Fruit fly (Drosophila melanogaster) whole organism, pupa: ENCODE measurements around the gene eIF4A.

Experiments used
- CG10348 ChIP-seq: fragments of 200-800 bp; sonication (Bioruptor generic); IDR thresholded peaks from 2 replicates; pipeline ENCODE4 v1.3.6; 2022; ENCODE audit warnings: missing biosample characterization, missing genetic modification characterization
- CG12605 ChIP-seq: fragments of 200-800 bp; sonication (Bioruptor generic); IDR thresholded peaks from 2 replicates; pipeline ENCODE4 v1.3.6; 2022; ENCODE audit warnings: missing biosample characterization, missing genetic modification characterization
- CG13204 ChIP-seq: fragments of 200-800 bp; sonication (Bioruptor generic); optimal IDR thresholded peaks from 2 replicates; lab custom pipeline; 2018; ENCODE audit warnings: missing biosample characterization, mild to moderate bottlenecking, missing genetic modification characterization, moderate library complexity
- CG14655 ChIP-seq: fragments of 200-800 bp; sonication (Bioruptor generic); optimal IDR thresholded peaks from 3 replicates; lab custom pipeline; 2017; ENCODE audit warnings: mild to moderate bottlenecking, missing biosample characterization, missing genetic modification reagents, missing genetic modification characterization
- CG15710 ChIP-seq: fragments of 200-800 bp; sonication (Bioruptor generic); optimal IDR thresholded peaks from 2 replicates; lab custom pipeline; 2018; ENCODE audit warnings: missing biosample characterization, mild to moderate bottlenecking, missing genetic modification characterization, moderate library complexity
- CG17806 ChIP-seq: fragments of 200-800 bp; sonication (Bioruptor generic); optimal IDR thresholded peaks from 2 replicates; lab custom pipeline; 2018; ENCODE audit warnings: missing biosample characterization, mild to moderate bottlenecking, missing genetic modification characterization, moderate library complexity
- CG32121 ChIP-seq: fragments of 200-800 bp; sonication (Bioruptor generic); IDR thresholded peaks from 2 replicates; pipeline ENCODE4 v1.3.6; 2022; ENCODE audit warnings: missing biosample characterization, missing genetic modification characterization
- CG34367 ChIP-seq: fragments of 200-800 bp; sonication (Bioruptor generic); optimal IDR thresholded peaks from 2 replicates; lab custom pipeline; 2018; ENCODE audit warnings: missing biosample characterization, mild to moderate bottlenecking, missing genetic modification characterization
- CG4496 ChIP-seq: fragments of 200-800 bp; sonication (Bioruptor generic); IDR thresholded peaks from 3 replicates; pipeline ENCODE4 v1.3.6; 2022; ENCODE audit warnings: missing biosample characterization, missing genetic modification characterization
- CG8159 ChIP-seq: fragments of 200-800 bp; sonication (Bioruptor generic); optimal IDR thresholded peaks from 3 replicates; lab custom pipeline; 2018; ENCODE audit warnings: missing biosample characterization, mild to moderate bottlenecking, missing genetic modification characterization, moderate library complexity
- CG8301 ChIP-seq: fragments of 200-800 bp; sonication (Bioruptor generic); optimal IDR thresholded peaks from 2 replicates; lab custom pipeline; 2018; ENCODE audit warnings: missing biosample characterization, mild to moderate bottlenecking, missing genetic modification characterization
- CG9948 ChIP-seq: fragments of 200-800 bp; sonication (Bioruptor generic); optimal IDR thresholded peaks from 2 replicates; lab custom pipeline; 2018; ENCODE audit warnings: missing biosample characterization, mild to moderate bottlenecking, missing genetic modification characterization, moderate library complexity
- D1 ChIP-seq: fragments of 200-800 bp; sonication (Bioruptor generic); optimal IDR thresholded peaks from 2 replicates; lab custom pipeline; 2018; ENCODE audit warnings: missing biosample characterization, mild to moderate bottlenecking, missing genetic modification characterization, moderate library complexity
- EcR ChIP-seq: fragments of 200-800 bp; sonication (Bioruptor generic); optimal IDR thresholded peaks from 3 replicates; lab custom pipeline; 2019; ENCODE audit warnings: missing biosample characterization, missing genetic modification characterization, mild to moderate bottlenecking, moderate library complexity, missing genetic modification reagents
- Ets98B ChIP-seq: fragments of 200-800 bp; sonication (Bioruptor generic); IDR thresholded peaks from 2 replicates; pipeline ENCODE4 v1.3.6; 2022; ENCODE audit warnings: missing biosample characterization, missing genetic modification characterization
- Pif1A ChIP-seq: fragments of 200-800 bp; sonication (Bioruptor generic); optimal IDR thresholded peaks from 3 replicates; lab custom pipeline; 2016; ENCODE audit warnings: missing biosample characterization, missing genetic modification characterization
- Pif1B ChIP-seq: fragments of 200-800 bp; sonication (Bioruptor generic); optimal IDR thresholded peaks from 3 replicates; lab custom pipeline; 2016; ENCODE audit warnings: missing biosample characterization, missing genetic modification characterization
- Snoo ChIP-seq: fragments of 200-800 bp; sonication (Bioruptor generic); optimal IDR thresholded peaks from 3 replicates; lab custom pipeline; 2017; ENCODE audit warnings: missing biosample characterization, mild to moderate bottlenecking, missing genetic modification characterization, inconsistent platforms
- fd96Ca ChIP-seq: fragments of 200-800 bp; sonication (Bioruptor generic); IDR thresholded peaks from 3 replicates; pipeline ENCODE4 v1.3.6; 2022; ENCODE audit warnings: missing biosample characterization, missing genetic modification characterization
- gl ChIP-seq: fragments of 200-800 bp; sonication (Bioruptor generic); optimal IDR thresholded peaks from 2 replicates; lab custom pipeline; 2018; ENCODE audit warnings: missing biosample characterization, mild to moderate bottlenecking, missing genetic modification characterization
- rn ChIP-seq: fragments of 200-800 bp; sonication (Bioruptor generic); IDR thresholded peaks from 2 replicates; pipeline ENCODE4 v1.3.6; 2022; ENCODE audit warnings: missing biosample characterization, missing genetic modification characterization

Gene eIF4A

DNA sequence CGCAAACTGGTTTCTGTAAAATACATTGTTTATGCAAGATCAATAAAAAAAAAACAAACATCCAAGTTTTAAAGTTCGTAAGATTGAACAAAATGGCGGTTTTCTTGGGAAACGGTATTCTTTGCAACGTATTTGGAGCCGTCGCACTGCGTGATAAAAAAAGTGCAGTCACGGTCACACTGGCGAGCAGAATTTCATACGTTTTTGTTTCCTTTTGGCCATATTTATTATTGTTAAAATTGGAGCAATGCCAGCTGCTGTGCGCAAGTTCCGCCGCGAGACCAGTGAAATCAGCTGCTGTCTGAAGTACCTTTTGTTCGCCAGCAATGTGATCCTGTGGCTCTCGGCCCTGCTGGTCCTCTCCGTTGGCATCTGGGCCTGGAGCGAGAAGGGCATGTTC is 18.5 kb downstream of the eIF4A start, which contains the start of gene Tsp26A:
Tsp26A (plus strand) TSS at position 164 of the 400 bp plus-strand sequence.
- TF ChIP-seq CG4496 (GFP tag; lab: Robert Waterston, UW) (no peak), CG13204 (no peak), gl (tag; lab: Kevin White, UChicago) (no peak), CG8301 (tag; lab: Kevin White, UChicago) (no peak), Pif1B (GFP tag; lab: Kevin White, UChicago) (no peak), Ets98B (GFP tag; lab: Robert Waterston, UW) (no peak), D1 (tag; lab: Kevin White, UChicago) (no peak), CG34367 (tag; lab: Kevin White, UChicago) (no peak), CG17806 (no peak), CG8159 (tag; lab: Kevin White, UChicago) (no peak), fd96Ca (GFP tag; lab: Robert Waterston, UW) (no peak), CG9948 (no peak), CG15710 (tag; lab: Kevin White, UChicago) (no peak), Snoo (no peak), CG14655 (GFP tag; lab: Kevin White, UChicago) (no peak), CG12605 (no peak)

DNA sequence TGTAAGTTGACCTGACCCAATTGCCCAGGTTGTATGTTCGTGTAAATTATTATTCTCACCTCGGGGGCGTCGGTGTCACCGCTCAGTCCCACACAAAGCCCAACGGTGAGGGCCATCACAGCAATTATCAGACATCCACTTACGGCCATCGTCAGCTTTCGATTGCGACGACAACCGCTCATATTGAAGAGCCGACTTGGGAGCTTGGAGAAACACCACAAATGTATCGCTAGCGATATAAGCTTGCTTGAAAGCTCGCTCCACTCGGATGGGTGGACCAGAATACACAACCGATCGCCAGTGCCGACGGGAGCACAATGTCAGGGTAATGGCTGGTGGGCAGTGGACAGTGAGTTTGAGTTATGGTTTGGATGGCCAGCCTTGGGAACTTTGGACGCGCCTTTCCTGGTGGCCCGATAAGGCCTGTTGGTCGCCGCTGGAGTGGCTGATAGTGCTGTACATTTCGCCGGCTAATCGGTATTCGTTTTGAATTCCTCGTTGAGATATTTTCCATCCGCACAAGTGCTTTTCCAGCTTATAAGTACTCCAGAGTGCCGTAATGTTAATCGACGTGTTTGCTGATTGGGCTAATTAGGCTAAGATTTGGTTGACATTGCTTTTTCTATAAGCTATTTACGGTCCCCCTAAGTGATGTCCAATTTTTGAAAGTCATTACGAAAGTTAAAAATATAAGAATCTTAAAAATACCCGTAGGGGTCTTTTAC is 25.1 kb downstream of the eIF4A start, which contains the start of gene Gal:
Gal (minus strand) TSS at position 320 of the 725 bp plus-strand sequence.
- no peak for TF ChIP-seq CG13204
- peak; percentile 64 for TF ChIP-seq CG8159 (tag; lab: Kevin White, UChicago)
- no peak for TF ChIP-seq Snoo
- no peak for TF ChIP-seq CG34367 (tag; lab: Kevin White, UChicago)
- TF ChIP-seq Ets98B (GFP tag; lab: Robert Waterston, UW) = peak; percentile 9; the same call in 1 of the 2 replicates
- TF ChIP-seq fd96Ca (GFP tag; lab: Robert Waterston, UW) = 0 out of 3 replicates have a peak, but pooled peaks have one; percentile 31

DNA sequence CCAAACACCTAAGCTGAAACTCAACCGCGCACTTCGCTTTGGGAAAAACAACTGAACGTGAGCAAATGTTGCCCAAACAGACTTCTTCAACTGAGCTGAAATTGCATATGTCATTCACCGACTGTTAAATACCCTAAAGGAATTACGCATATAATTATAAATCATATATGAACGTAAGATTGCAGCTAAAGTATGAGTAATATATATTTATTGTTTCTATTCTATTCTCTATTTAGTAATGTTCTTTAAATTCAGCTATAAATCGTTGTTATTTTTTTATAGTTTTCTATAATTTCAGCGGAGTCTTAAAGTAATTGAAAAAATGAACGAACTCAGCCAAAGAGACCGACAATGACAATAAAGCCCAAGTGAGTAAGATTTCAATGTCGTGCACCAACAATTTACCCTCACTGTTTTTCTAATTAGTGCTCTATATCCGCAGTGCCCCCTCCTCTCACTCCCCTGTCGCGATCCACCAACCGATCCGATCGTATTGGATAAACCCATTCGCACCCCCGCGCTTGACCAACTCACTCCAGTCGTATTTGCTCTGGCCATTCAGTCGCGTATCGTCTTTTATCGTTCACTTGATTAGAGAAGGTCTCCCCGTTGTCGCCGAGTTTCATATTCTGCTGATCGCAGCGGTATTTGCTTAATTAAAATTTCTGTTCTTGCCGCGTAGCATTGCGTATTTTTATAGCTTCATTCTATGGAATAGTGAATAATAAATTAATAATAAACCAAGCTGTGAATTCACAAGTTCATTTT is 30.9 kb downstream of the eIF4A start, which contains the start of gene CG9098:
CG9098 (minus strand) TSS at position 36 of the 768 bp plus-strand sequence.
- no peak for TF ChIP-seq CG9948
- TF ChIP-seq Pif1B (GFP tag; lab: Kevin White, UChicago) = no peak
- no peak for TF ChIP-seq CG12605
- TF ChIP-seq, all 21 proteins: peak for 0

DNA sequence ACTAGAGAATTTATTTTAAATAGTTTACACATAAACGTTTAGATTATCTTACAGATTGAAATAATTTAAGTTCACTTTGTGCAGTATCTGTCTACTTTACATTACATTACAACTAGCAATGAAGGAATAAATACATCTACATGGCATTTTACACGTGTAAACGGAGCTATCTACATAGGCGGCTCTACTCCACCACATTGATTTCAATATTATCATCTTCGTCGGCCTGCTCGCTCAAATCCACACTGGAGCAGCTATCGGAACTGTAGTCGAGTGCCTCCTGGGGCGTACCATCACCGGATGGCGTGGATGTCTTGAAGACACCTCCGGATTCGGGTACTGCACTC is 31.5 kb downstream of the eIF4A start:
- TF ChIP-seq gl (tag; lab: Kevin White, UChicago) = no peak
- TF ChIP-seq CG32121 (GFP tag; lab: Robert Waterston, UW) = no peak
- TF ChIP-seq CG15710 (tag; lab: Kevin White, UChicago) = no peak
- no peak for TF ChIP-seq Pif1B (GFP tag; lab: Kevin White, UChicago)
- no peak for TF ChIP-seq EcR (GFP tag; lab: Kevin White, UChicago)
- TF ChIP-seq CG14655 (GFP tag; lab: Kevin White, UChicago) = no peak
- TF ChIP-seq D1 (tag; lab: Kevin White, UChicago) = no peak
- TF ChIP-seq CG8159 (tag; lab: Kevin White, UChicago) = no peak
- TF ChIP-seq CG17806 = no peak
- no peak for TF ChIP-seq fd96Ca (GFP tag; lab: Robert Waterston, UW)
- TF ChIP-seq CG10348 = no peak
- TF ChIP-seq CG4496 (GFP tag; lab: Robert Waterston, UW) = no peak
- TF ChIP-seq Pif1A = no peak
- no peak for TF ChIP-seq CG12605
- no peak for TF ChIP-seq Snoo
- TF ChIP-seq rn = no peak
- TF ChIP-seq Ets98B (GFP tag; lab: Robert Waterston, UW) = no peak
- no peak for TF ChIP-seq CG13204

DNA sequence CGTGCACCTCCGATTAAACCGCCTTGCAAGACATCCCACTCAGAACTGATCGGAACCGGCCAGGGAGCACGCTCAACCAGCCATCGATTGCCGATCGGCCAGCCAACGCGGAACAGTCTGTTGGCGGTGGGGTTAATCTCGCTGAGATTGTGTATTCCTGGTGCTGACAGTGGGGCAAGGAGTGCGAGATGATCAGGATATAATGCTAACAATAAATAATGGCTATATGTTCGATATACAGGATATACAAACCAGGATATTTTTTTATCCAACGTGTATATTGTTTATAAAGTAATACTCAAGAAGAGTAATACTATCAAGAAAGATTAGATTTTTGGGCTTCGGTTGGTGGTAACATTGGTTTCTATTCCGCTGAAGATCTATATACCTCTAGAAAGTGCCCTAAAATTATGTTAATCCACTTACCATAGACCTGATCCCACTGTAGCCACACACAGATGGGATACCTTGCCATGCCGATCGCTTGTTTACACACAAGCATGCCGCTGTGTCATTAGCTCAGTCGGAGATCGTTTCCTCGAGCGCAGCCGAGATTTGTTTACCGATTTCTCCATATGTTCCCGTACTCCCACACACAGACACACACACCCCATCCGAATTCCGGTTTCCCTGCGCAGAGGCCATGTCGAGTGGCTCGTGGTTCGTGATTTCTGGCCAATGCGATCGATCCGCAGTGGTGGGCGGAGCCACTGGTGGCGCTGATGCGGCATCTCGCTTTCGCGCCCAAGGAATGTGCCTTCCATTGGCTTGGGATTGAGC is 38.0 kb downstream of the eIF4A start, which contains the start of gene H2.0:
H2.0 (minus strand) TSS at position 51 of the 780 bp plus-strand sequence.
- TF ChIP-seq CG17806 (no peak), CG15710 (tag; lab: Kevin White, UChicago) (peak; percentile 75), fd96Ca (GFP tag; lab: Robert Waterston, UW) (0 out of 3 replicates have a peak, but pooled peaks have one; percentile 17), CG12605 (no peak), EcR (GFP tag; lab: Kevin White, UChicago) (no peak), CG8301 (tag; lab: Kevin White, UChicago) (peak; percentile 79), D1 (tag; lab: Kevin White, UChicago) (no peak), Pif1B (GFP tag; lab: Kevin White, UChicago) (peak; percentile 75), CG13204 (peak; percentile 10), CG14655 (GFP tag; lab: Kevin White, UChicago) (peak; percentile 79), gl (tag; lab: Kevin White, UChicago) (peak; percentile 42), CG9948 (peak; percentile 62), CG8159 (tag; lab: Kevin White, UChicago) (peak; percentile 73), rn (0 out of 2 replicates have a peak, but pooled peaks have one; percentile 17), Ets98B (GFP tag; lab: Robert Waterston, UW) (peak; percentile 21; the same call in 1 of the 2 replicates), Pif1A (peak; percentile 55)
- TF ChIP-seq, all 21 proteins: peak for 12
